Fruit fly (Drosophila melanogaster) whole organism, embryonic: Measurements from ENCODE around the gene CG9286.

Experiments
- Atf-2 ChIP-seq: fragments of 200-800 bp; sonication (Bioruptor generic); optimal IDR thresholded peaks from 2 replicates; lab custom pipeline; 2016; ENCODE audit warnings: missing biosample characterization, missing genetic modification characterization
- Blimp-1 ChIP-seq: fragments of 200-800 bp; sonication (Bioruptor generic); optimal IDR thresholded peaks from 3 replicates; lab custom pipeline; 2018; ENCODE audit warnings: missing biosample characterization, missing genetic modification characterization, mild to moderate bottlenecking, moderate library complexity, missing genetic modification reagents
- CG13287 ChIP-seq: fragments of 200-800 bp; sonication (Bioruptor generic); IDR thresholded peaks from 2 replicates; pipeline ENCODE4 v1.3.6; 2022; ENCODE audit warnings: missing biosample characterization, missing genetic modification characterization; ENCODE audit not compliant: partially characterized antibody
- CG17186 ChIP-seq: fragments of 200-800 bp; sonication (Bioruptor generic); optimal IDR thresholded peaks from 3 replicates; lab custom pipeline; 2017; ENCODE audit warnings: missing biosample characterization, missing genetic modification reagents, missing genetic modification characterization
- CG17359 ChIP-seq: fragments of 200-800 bp; sonication (Bioruptor generic); optimal IDR thresholded peaks from 3 replicates; lab custom pipeline; 2018; ENCODE audit warnings: missing biosample characterization, mild to moderate bottlenecking, missing genetic modification characterization, moderate library complexity
- CG17829 ChIP-seq: fragments of 200-800 bp; optimal IDR thresholded peaks from 2 replicates; lab custom pipeline; 2019; ENCODE audit warnings: missing biosample characterization, mild to moderate bottlenecking, missing genetic modification characterization, moderate library complexity
- CG17912 ChIP-seq: fragments of 200-800 bp; sonication (Bioruptor generic); optimal IDR thresholded peaks from 2 replicates; lab custom pipeline; 2018; ENCODE audit warnings: missing biosample characterization, mild to moderate bottlenecking, missing genetic modification characterization
- CG18011 ChIP-seq: fragments of 200-800 bp; sonication (Bioruptor generic); optimal IDR thresholded peaks from 2 replicates; lab custom pipeline; 2017; ENCODE audit warnings: missing biosample characterization, missing genetic modification characterization, mild to moderate bottlenecking, moderate library complexity, missing genotype
- CG30020 ChIP-seq: fragments of 200-800 bp; optimal IDR thresholded peaks from 2 replicates; lab custom pipeline; 2019; ENCODE audit warnings: missing biosample characterization, mild to moderate bottlenecking, missing genetic modification characterization, moderate library complexity
- CG31365 ChIP-seq: fragments of 200-800 bp; sonication (Bioruptor generic); optimal IDR thresholded peaks from 2 replicates; lab custom pipeline; 2018; ENCODE audit warnings: missing biosample characterization, mild to moderate bottlenecking, missing genetic modification characterization
- CG32772 ChIP-seq: fragments of 200-800 bp; sonication (Bioruptor generic); IDR thresholded peaks from 2 replicates; pipeline ENCODE4 v1.3.6; 2022; ENCODE audit warnings: missing biosample characterization, missing genetic modification characterization
- CG8924 ChIP-seq: fragments of 200-800 bp; optimal IDR thresholded peaks from 3 replicates; lab custom pipeline; 2019; ENCODE audit warnings: missing biosample characterization, mild to moderate bottlenecking, missing genetic modification characterization, moderate library complexity
- D ChIP-seq, 2 experiments: fragments of 200-800 bp in 1 of 2; fragments of >200 bp in 1 of 2; sonication (Bioruptor generic) in 1 of 2; optimal IDR thresholded peaks; 2 replicates in 1 of 2; 3 replicates in 1 of 2; lab custom pipeline; 2017; ENCODE audit warnings: mild to moderate bottlenecking in 1 of 2, missing biosample characterization in 1 of 2, missing genetic modification characterization in 1 of 2, missing genetic modification reagents in 1 of 2
- Dbx ChIP-seq: fragments of 200-800 bp; sonication (Bioruptor generic); IDR thresholded peaks from 3 replicates; pipeline ENCODE4 v1.3.6; 2022; ENCODE audit warnings: missing biosample characterization, missing genetic modification characterization
- Dfd ChIP-seq, 2 experiments: fragments of >200 bp; optimal IDR thresholded peaks; 2 replicates each; lab custom pipeline; 2017; ENCODE audit warnings: missing biosample characterization in 2 of 2, missing genetic modification characterization in 2 of 2
- Drgx ChIP-seq: fragments of 200-800 bp; sonication (Bioruptor generic); IDR thresholded peaks from 2 replicates; pipeline ENCODE4 v1.3.6; 2022; ENCODE audit warnings: missing biosample characterization, missing genetic modification characterization
- Gsc ChIP-seq: fragments of 200-800 bp; sonication (Bioruptor generic); IDR thresholded peaks from 2 replicates; pipeline ENCODE4 v1.3.6; 2022; ENCODE audit warnings: missing biosample characterization, missing genetic modification characterization
- Hey ChIP-seq: fragments of 200-800 bp; sonication (Bioruptor generic); optimal IDR thresholded peaks from 3 replicates; lab custom pipeline; 2018; ENCODE audit warnings: missing biosample characterization, mild to moderate bottlenecking, missing genetic modification characterization
- HmgD ChIP-seq: fragments of 200-800 bp; sonication (Bioruptor generic); optimal IDR thresholded peaks from 3 replicates; lab custom pipeline; 2016; ENCODE audit warnings: missing biosample characterization, missing genetic modification characterization
- Hmr ChIP-seq: fragments of 200-800 bp; sonication (Bioruptor generic); optimal IDR thresholded peaks from 3 replicates; lab custom pipeline; 2017; ENCODE audit warnings: mild to moderate bottlenecking, missing biosample characterization, missing genetic modification reagents, missing genetic modification characterization
- Hsf ChIP-seq: fragments of 200-800 bp; sonication (Bioruptor generic); optimal IDR thresholded peaks from 3 replicates; lab custom pipeline; 2016; ENCODE audit warnings: missing biosample characterization, missing genetic modification characterization
- NC2β ChIP-seq: fragments of 200-800 bp; sonication (Bioruptor generic); optimal IDR thresholded peaks from 2 replicates; lab custom pipeline; 2016; ENCODE audit warnings: missing biosample characterization, missing genetic modification characterization
- NfI ChIP-seq: fragments of 200-800 bp; sonication (Bioruptor generic); optimal IDR thresholded peaks from 3 replicates; lab custom pipeline; 2018; ENCODE audit warnings: missing biosample characterization, mild to moderate bottlenecking, missing genetic modification characterization, moderate library complexity
- PHDP ChIP-seq: fragments of 200-800 bp; sonication (Bioruptor generic); optimal IDR thresholded peaks from 3 replicates; lab custom pipeline; 2018; ENCODE audit warnings: missing biosample characterization, mild to moderate bottlenecking, missing genetic modification characterization, moderate library complexity
- Pdp1 ChIP-seq, 2 experiments: fragments of 200-800 bp; sonication (Bioruptor generic); optimal IDR thresholded peaks; 3 replicates each; lab custom pipeline; 2016; ENCODE audit warnings: missing biosample characterization in 2 of 2, missing genetic modification characterization in 2 of 2, mild to moderate bottlenecking in 1 of 2, moderate library complexity in 1 of 2
- Vsx1 ChIP-seq: fragments of 200-800 bp; sonication (Bioruptor generic); optimal IDR thresholded peaks from 2 replicates; lab custom pipeline; 2017; ENCODE audit warnings: missing biosample characterization, mild to moderate bottlenecking, missing genetic modification characterization, missing genetic modification reagents
- aop ChIP-seq: fragments of 200-800 bp; sonication (Bioruptor generic); IDR thresholded peaks from 2 replicates; pipeline ENCODE4 v1.3.6; 2022; ENCODE audit warnings: missing biosample characterization, missing genetic modification characterization
- caup ChIP-seq: fragments of 200-800 bp; sonication (Bioruptor generic); optimal IDR thresholded peaks from 3 replicates; lab custom pipeline; 2017; ENCODE audit warnings: missing biosample characterization, mild to moderate bottlenecking, missing genetic modification characterization, moderate library complexity; ENCODE audit not compliant: severe bottlenecking
- chn ChIP-seq: fragments of 200-800 bp; sonication (Bioruptor generic); optimal IDR thresholded peaks from 2 replicates; lab custom pipeline; 2016; ENCODE audit warnings: missing biosample characterization, missing genetic modification characterization
- da ChIP-seq: fragments of 200-800 bp; sonication (Bioruptor generic); optimal IDR thresholded peaks from 2 replicates; lab custom pipeline; 2016; ENCODE audit warnings: missing biosample characterization, missing genetic modification characterization
- dan ChIP-seq: fragments of 200-800 bp; sonication (Bioruptor generic); IDR thresholded peaks from 2 replicates; pipeline ENCODE4 v1.3.6; 2022; ENCODE audit warnings: missing biosample characterization, missing genetic modification characterization
- exex ChIP-seq: fragments of 200-800 bp; sonication (Bioruptor generic); optimal IDR thresholded peaks from 4 replicates; lab custom pipeline; 2018; ENCODE audit warnings: missing biosample characterization, mild to moderate bottlenecking, missing genetic modification characterization, moderate library complexity
- eyg ChIP-seq: fragments of 200-800 bp; sonication (Bioruptor generic); optimal IDR thresholded peaks from 3 replicates; lab custom pipeline; 2016; ENCODE audit warnings: missing biosample characterization, missing genetic modification characterization
- fd3F ChIP-seq: fragments of 200-800 bp; sonication (Bioruptor generic); optimal IDR thresholded peaks from 2 replicates; lab custom pipeline; 2018; ENCODE audit warnings: missing biosample characterization, mild to moderate bottlenecking, missing genetic modification characterization, moderate library complexity
- ftz-f1 ChIP-seq: fragments of 200-800 bp; sonication (Bioruptor generic); optimal IDR thresholded peaks from 2 replicates; lab custom pipeline; 2016; ENCODE audit warnings: missing biosample characterization, missing genetic modification characterization
- ham ChIP-seq: fragments of 200-800 bp; sonication (Bioruptor generic); IDR thresholded peaks from 2 replicates; pipeline ENCODE4 v1.3.6; 2022; ENCODE audit warnings: missing biosample characterization, missing genetic modification characterization
- hbn ChIP-seq: fragments of 200-800 bp; sonication (Bioruptor generic); IDR thresholded peaks from 2 replicates; pipeline ENCODE4 v1.3.6; 2022; ENCODE audit warnings: missing biosample characterization, missing genetic modification characterization; ENCODE audit not compliant: partially characterized antibody
- lola ChIP-seq, 3 experiments: fragments of >200 bp in 2 of 3; fragments of 200-800 bp in 1 of 3; sonication (Bioruptor generic) in 1 of 3; optimal IDR thresholded peaks; 2 replicates each; lab custom pipeline; 2017 to 2019; ENCODE audit warnings: missing biosample characterization in 3 of 3, missing genetic modification characterization in 3 of 3, mild to moderate bottlenecking in 1 of 3, moderate library complexity in 1 of 3
- pan ChIP-seq, 4 experiments: fragments of >200 bp in 3 of 4; fragments of 200-800 bp in 1 of 4; sonication (Bioruptor generic) in 1 of 4; optimal IDR thresholded peaks in 3 of 4; IDR thresholded peaks in 1 of 4; 2 replicates each; pipeline versions ENCODE4 v1.3.6 to Lab custom; 2017 to 2022; ENCODE audit warnings: missing biosample characterization in 2 of 4, missing genetic modification characterization in 2 of 4, mixed read lengths in 1 of 4
- pnt ChIP-seq: fragments of 200-800 bp; sonication (Bioruptor generic); optimal IDR thresholded peaks from 3 replicates; lab custom pipeline; 2016; ENCODE audit warnings: missing biosample characterization, missing genetic modification characterization
- salm ChIP-seq: fragments of 200-800 bp; sonication (Bioruptor generic); optimal IDR thresholded peaks from 2 replicates; lab custom pipeline; 2018; ENCODE audit warnings: missing biosample characterization, mild to moderate bottlenecking, missing genetic modification characterization
- sens-2 ChIP-seq: fragments of 200-800 bp; sonication (Bioruptor generic); IDR thresholded peaks from 2 replicates; pipeline ENCODE4 v1.3.6; 2022; ENCODE audit warnings: missing biosample characterization, missing genetic modification characterization
- sim ChIP-seq: fragments of 200-800 bp; sonication (Bioruptor generic); IDR thresholded peaks from 2 replicates; pipeline ENCODE4 v1.3.6; 2022; ENCODE audit warnings: missing biosample characterization, missing genetic modification characterization
- sisA ChIP-seq: fragments of 200-800 bp; sonication (Bioruptor generic); IDR thresholded peaks from 2 replicates; pipeline ENCODE4 v1.3.6; 2022; ENCODE audit warnings: missing biosample characterization, missing genetic modification characterization
- sob ChIP-seq: fragments of 200-800 bp; sonication (Bioruptor generic); IDR thresholded peaks from 2 replicates; pipeline ENCODE4 v1.3.6; 2022; ENCODE audit warnings: missing biosample characterization, missing genetic modification characterization
- tx ChIP-seq: fragments of 200-800 bp; sonication (Bioruptor generic); optimal IDR thresholded peaks from 2 replicates; lab custom pipeline; 2016; ENCODE audit warnings: missing biosample characterization, missing genetic modification characterization
- unpg ChIP-seq: fragments of 200-800 bp; sonication (Bioruptor generic); optimal IDR thresholded peaks from 3 replicates; lab custom pipeline; 2018; ENCODE audit warnings: missing biosample characterization, mild to moderate bottlenecking, missing genetic modification characterization, moderate library complexity
- wor ChIP-seq: fragments of 200-800 bp; sonication (Bioruptor generic); IDR thresholded peaks from 2 replicates; pipeline ENCODE4 v1.3.6; 2022; ENCODE audit warnings: missing biosample characterization, missing genetic modification characterization
- zfh2 ChIP-seq: fragments of 200-800 bp; sonication (Bioruptor generic); optimal IDR thresholded peaks from 2 replicates; lab custom pipeline; 2016; ENCODE audit warnings: missing biosample characterization, missing genetic modification characterization

CG9286 gene

dm6 chr3R:13812736-13813250, 32.0 kb downstream of the CG9286 start, which contains the start of the genes tal-1A, tal-2A, tal-3A and tal-AA (continued):
- TF ChIP-seq dan (GFP tag; lab: Robert Waterston, UW) = no peak
- TF ChIP-seq pnt (GFP tag; lab: Kevin White, UChicago) = no peak
- no peak for TF ChIP-seq NfI (GFP tag; lab: Kevin White, UChicago)
- no peak for TF ChIP-seq exex
- TF ChIP-seq ham = no peak
- TF ChIP-seq pan (optimal IDR thresholded peaks at IDR 0.05; lab: Kevin White, UChicago) = no peak
- TF ChIP-seq pan (GFP tag; optimal IDR thresholded peaks at IDR 0.05 in 1 of 2, IDR thresholded peaks at IDR 0.05 in 1 of 2) = peak in 1 of 2 experiments; percentile 39
- TF ChIP-seq Blimp-1 (GFP tag; lab: Kevin White, UChicago) = peak; percentile 38
- TF ChIP-seq CG32772 = no peak
- TF ChIP-seq CG13287 (GFP tag; lab: Robert Waterston, UW) = peak; percentile 74
- no peak for TF ChIP-seq caup (GFP tag; lab: Kevin White, UChicago)
- TF ChIP-seq Dfd (GFP tag; optimal IDR thresholded peaks at IDR 0.05; lab: Kevin White, UChicago) = no peak
- TF ChIP-seq Hey (tag; lab: Kevin White, UChicago) = no peak
- no peak for TF ChIP-seq PHDP (tag; lab: Kevin White, UChicago)
- TF ChIP-seq CG17186 = no peak
- TF ChIP-seq NC2β (GFP tag; lab: Kevin White, UChicago) = no peak
- TF ChIP-seq wor (GFP tag; lab: Robert Waterston, UW) = no peak
- no peak for TF ChIP-seq CG30020
- peak; percentile 23 for TF ChIP-seq ftz-f1 (GFP tag; lab: Kevin White, UChicago)
- peak; percentile 37 for TF ChIP-seq CG17829 (tag; lab: Kevin White, UChicago)
- TF ChIP-seq tx (GFP tag; lab: Kevin White, UChicago) = no peak
- no peak for TF ChIP-seq HmgD (GFP tag; lab: Kevin White, UChicago)
- no peak for TF ChIP-seq Gsc (GFP tag; lab: Robert Waterston, UW)
- no peak for TF ChIP-seq CG17359 (tag; lab: Kevin White, UChicago)
- TF ChIP-seq Dbx = 0 out of 3 replicates have a peak, but pooled peaks have one; percentile 43
- no peak for TF ChIP-seq Atf-2 (GFP tag; lab: Kevin White, UChicago)
- TF ChIP-seq sim (GFP tag; lab: Robert Waterston, UW) = peak; percentile 28; the same call in 1 of the 2 replicates
- TF ChIP-seq lola (GFP tag; optimal IDR thresholded peaks at IDR 0.05; lab: Kevin White, UChicago) = no peak
- no peak for TF ChIP-seq fd3F
- TF ChIP-seq da (GFP tag; lab: Kevin White, UChicago) = no peak
- TF ChIP-seq zfh2 (GFP tag; lab: Kevin White, UChicago) = no peak
- TF ChIP-seq CG17912 (GFP tag; lab: Kevin White, UChicago) = no peak
- 0 out of 2 replicates have a peak, but pooled peaks have one; percentile 24 for TF ChIP-seq aop (GFP tag; lab: Robert Waterston, UW)
- no peak for TF ChIP-seq eyg
- TF ChIP-seq chn (GFP tag; lab: Kevin White, UChicago) = no peak
- peak; percentile 48; the same call in 1 of the 2 replicates for TF ChIP-seq sob (GFP tag; lab: Robert Waterston, UW)
- peak; percentile 17 for TF ChIP-seq CG8924 (tag; lab: Kevin White, UChicago)
- no peak for TF ChIP-seq Hsf (GFP tag; lab: Kevin White, UChicago)
- no peak for TF ChIP-seq CG18011 (GFP tag; lab: Kevin White, UChicago)
- peak; percentile 38 for TF ChIP-seq CG31365 (tag; lab: Kevin White, UChicago)
- no peak for TF ChIP-seq sisA (GFP tag; lab: Robert Waterston, UW)
- peak; percentile 80 for TF ChIP-seq D (optimal IDR thresholded peaks at IDR 0.05; lab: Kevin White, UChicago)
- no peak for TF ChIP-seq D (GFP tag; optimal IDR thresholded peaks at IDR 0.05; lab: Kevin White, UChicago)
- no peak for TF ChIP-seq Hmr
- TF ChIP-seq Drgx (GFP tag; lab: Robert Waterston, UW) = peak; percentile 44; the same call in 1 of the 2 replicates
- TF ChIP-seq unpg (GFP tag; lab: Kevin White, UChicago) = peak; percentile 6
- peak; percentile 63 for TF ChIP-seq hbn (GFP tag; lab: Robert Waterston, UW)
- TF ChIP-seq sens-2 (GFP tag; lab: Robert Waterston, UW) = 0 out of 2 replicates have a peak, but pooled peaks have one; percentile 32
- TF ChIP-seq Vsx1 (GFP tag; lab: Kevin White, UChicago) = peak; percentile 30
- TF ChIP-seq salm (tag; lab: Kevin White, UChicago) = no peak
- TF ChIP-seq Pdp1 (GFP tag; optimal IDR thresholded peaks at IDR 0.05; lab: Kevin White, UChicago) = peak in 1 of 2 experiments; percentile 75
